Worm (Caenorhabditis elegans): ENCODE measurements around the gene F48E3.2.

DNA sequence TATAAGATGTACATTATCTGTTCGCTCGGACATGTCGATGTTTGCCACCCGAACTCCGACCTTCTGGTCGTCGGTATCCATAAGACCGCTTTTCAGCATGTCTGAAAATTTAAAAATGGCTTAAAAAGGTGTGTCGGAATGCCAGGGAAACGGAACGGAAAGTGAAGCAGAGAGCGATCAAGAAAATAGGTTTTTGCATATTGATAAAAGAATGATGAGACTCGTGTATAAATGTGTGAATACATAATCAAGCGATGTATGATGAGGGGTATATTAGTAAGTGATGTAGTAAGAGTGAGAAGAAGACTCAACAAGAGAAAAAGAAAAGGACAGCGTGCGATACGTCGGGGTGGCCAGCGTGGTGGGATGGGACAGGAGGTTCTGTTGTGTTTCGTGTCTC lies 50.4 kb downstream of the F48E3.2 start, which contains the start of gene acl-12:
- TF ChIP-seq him-1 (tag; optimal IDR thresholded peaks at IDR 0.05) (no peak), dao-5 (tag; optimal IDR thresholded peaks at IDR 0.05) (no peak), W03F9.2 (tag; optimal IDR thresholded peaks at IDR 0.05) (no peak)

Data from whole organism, L4/young adult.